Fruit fly (Drosophila melanogaster): Measurements from ENCODE around the gene Hap40.

DNA sequence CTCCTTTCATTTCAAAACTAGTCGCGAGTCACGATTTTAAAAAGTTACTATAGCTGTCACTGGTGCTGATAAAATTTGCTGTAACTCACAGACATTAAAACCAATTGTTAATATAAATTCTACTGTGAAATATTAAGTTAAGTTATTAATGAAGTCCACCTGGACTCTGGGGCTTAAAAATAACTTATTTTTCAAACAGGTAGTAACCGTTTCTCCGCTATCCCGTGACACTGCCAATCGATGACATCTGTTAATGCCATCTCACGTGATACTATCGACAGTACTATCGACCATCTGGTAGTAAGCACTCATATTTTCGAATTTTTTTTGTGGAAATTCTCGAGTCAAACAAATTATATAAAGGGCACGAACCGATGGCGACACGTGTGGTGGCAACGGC is 30.1 kb downstream of the Hap40 start, which contains the start of the genes CG12379 and MagR:
- no peak for TF ChIP-seq Pif1B (GFP tag; optimal IDR thresholded peaks at IDR 0.05)
- TF ChIP-seq CG34367 (tag; optimal IDR thresholded peaks at IDR 0.05): no peak
- peak; percentile 40 for TF ChIP-seq CG8159 (tag; optimal IDR thresholded peaks at IDR 0.05)
- no peak for TF ChIP-seq Pif1A (GFP tag; optimal IDR thresholded peaks at IDR 0.05)
- no peak for TF ChIP-seq Ets98B (GFP tag; IDR thresholded peaks at IDR 0.05)
- TF ChIP-seq CG9948 (tag; optimal IDR thresholded peaks at IDR 0.05): peak; percentile 28
- TF ChIP-seq CG32121 (GFP tag; IDR thresholded peaks at IDR 0.05): no peak
- peak; percentile 6; the same call in 1 of the 3 replicates for TF ChIP-seq CG4496 (GFP tag; IDR thresholded peaks at IDR 0.05)

All from whole organism, pupa.